Fruit fly (Drosophila melanogaster) whole organism, adult: Measurements from ENCODE around the gene tj.
A peak's percentile ranks its signal among the peaks of the same experiment; 100 is the strongest.

Source experiments
- CG11617 ChIP-seq: fragments of 200-800 bp; sonication (Bioruptor generic); optimal IDR thresholded peaks from 2 replicates; lab custom pipeline; 2017; ENCODE audit warnings: mild to moderate bottlenecking, missing biosample characterization, missing genetic modification reagents, missing genetic modification characterization
- CG12768 ChIP-seq: fragments of 200-800 bp; sonication (Bioruptor generic); optimal IDR thresholded peaks from 2 replicates; lab custom pipeline; 2017; ENCODE audit warnings: missing biosample characterization, missing genetic modification characterization, mild to moderate bottlenecking, moderate library complexity, missing genetic modification reagents
- CG14711 ChIP-seq: fragments of 200-800 bp; sonication (Bioruptor generic); optimal IDR thresholded peaks from 2 replicates; lab custom pipeline; 2018; ENCODE audit warnings: missing biosample characterization, mild to moderate bottlenecking, missing genetic modification characterization, moderate library complexity
- CG1620 ChIP-seq: fragments of 200-800 bp; sonication (Bioruptor generic); optimal IDR thresholded peaks from 2 replicates; lab custom pipeline; 2016; ENCODE audit warnings: missing biosample characterization, missing genetic modification characterization
- CG33017 ChIP-seq: fragments of 200-800 bp; sonication (Bioruptor generic); optimal IDR thresholded peaks from 2 replicates; lab custom pipeline; 2018; ENCODE audit warnings: missing biosample characterization, mild to moderate bottlenecking, missing genetic modification characterization, moderate library complexity
- CG5204 ChIP-seq: fragments of 200-800 bp; sonication (Bioruptor generic); optimal IDR thresholded peaks from 2 replicates; lab custom pipeline; 2016; ENCODE audit warnings: missing biosample characterization, missing genetic modification characterization
- CG7045 ChIP-seq: fragments of 200-800 bp; sonication (Bioruptor generic); optimal IDR thresholded peaks from 2 replicates; lab custom pipeline; 2017; ENCODE audit warnings: missing biosample characterization, mild to moderate bottlenecking, missing genetic modification characterization
- CG7101 ChIP-seq: fragments of 200-800 bp; sonication (Bioruptor generic); optimal IDR thresholded peaks from 2 replicates; lab custom pipeline; 2018; ENCODE audit warnings: missing biosample characterization, mild to moderate bottlenecking, missing genetic modification characterization, moderate library complexity
- Clk ChIP-seq: fragments of 200-800 bp; sonication (Bioruptor generic); optimal IDR thresholded peaks from 2 replicates; lab custom pipeline; 2017; ENCODE audit warnings: missing biosample characterization, missing genetic modification characterization
- Crg-1 ChIP-seq: fragments of 200-800 bp; sonication (Bioruptor generic); optimal IDR thresholded peaks from 2 replicates; lab custom pipeline; 2016; ENCODE audit warnings: missing biosample characterization, missing genetic modification characterization
- Hr96 ChIP-seq: fragments of 200-800 bp; sonication (Bioruptor generic); optimal IDR thresholded peaks from 2 replicates; lab custom pipeline; 2016; ENCODE audit warnings: missing biosample characterization, missing genetic modification characterization
- Mnt ChIP-seq: fragments of 200-800 bp; sonication (Bioruptor generic); optimal IDR thresholded peaks from 2 replicates; lab custom pipeline; 2016; ENCODE audit warnings: missing biosample characterization, mild to moderate bottlenecking, missing genetic modification characterization
- bab1 ChIP-seq: fragments of 200-800 bp; sonication (Bioruptor generic); optimal IDR thresholded peaks from 3 replicates; lab custom pipeline; 2019; ENCODE audit warnings: missing biosample characterization, mild to moderate bottlenecking, missing genetic modification characterization, moderate library complexity
- cic ChIP-seq: fragments of 200-800 bp; sonication (Bioruptor generic); optimal IDR thresholded peaks from 2 replicates; lab custom pipeline; 2017; ENCODE audit warnings: missing biosample characterization, mild to moderate bottlenecking, missing genetic modification characterization, moderate library complexity
- cnc ChIP-seq, 2 experiments: fragments of >200 bp; optimal IDR thresholded peaks; 2 replicates each; lab custom pipeline; 2017
- kay ChIP-seq: fragments of 200-800 bp; sonication (Bioruptor generic); peaks from one replicate; lab custom pipeline; 2016; ENCODE audit warnings: missing biosample characterization, missing genetic modification characterization, borderline replicate concordance
- ovo ChIP-seq: fragments of 200-800 bp; sonication (Bioruptor generic); optimal IDR thresholded peaks from 2 replicates; lab custom pipeline; 2016; ENCODE audit warnings: missing biosample characterization, missing genetic modification characterization
- pad ChIP-seq: fragments of 200-800 bp; sonication (Bioruptor generic); optimal IDR thresholded peaks from 3 replicates; lab custom pipeline; 2017; ENCODE audit warnings: missing biosample characterization, missing genetic modification characterization, mild to moderate bottlenecking, moderate library complexity, missing genetic modification reagents
- tj ChIP-seq: fragments of 200-800 bp; sonication (Bioruptor generic); optimal IDR thresholded peaks from 3 replicates; lab custom pipeline; 2017; ENCODE audit warnings: missing biosample characterization, mild to moderate bottlenecking, missing genetic modification characterization, moderate library complexity
- toe ChIP-seq: fragments of 200-800 bp; sonication (Bioruptor generic); optimal IDR thresholded peaks from 2 replicates; lab custom pipeline; 2016; ENCODE audit warnings: missing biosample characterization, missing genetic modification characterization

The tj gene

dm6 chr2L:19463824-19464317 is at the start of gene tj:
tj (plus strand) TSS chr2L:19464267.
- peak; percentile 58 for TF ChIP-seq pad
- TF ChIP-seq CG14711 (tag; lab: Kevin White, UChicago), result no peak
- TF ChIP-seq tj (GFP tag; lab: Kevin White, UChicago), result peak; percentile 87

dm6 chr2L:19415133-19415532 is 48.9 kb upstream of the tj start:
- TF ChIP-seq tj (GFP tag; lab: Kevin White, UChicago), result no peak
- TF ChIP-seq pad, result no peak
- no peak for TF ChIP-seq CG33017 (tag; lab: Kevin White, UChicago)
- peak; percentile 62 for TF ChIP-seq kay (GFP tag; lab: Kevin White, UChicago)
- no peak for TF ChIP-seq CG14711 (tag; lab: Kevin White, UChicago)
- TF ChIP-seq CG7045 (GFP tag; lab: Kevin White, UChicago), result no peak
- no peak for TF ChIP-seq toe (GFP tag; lab: Kevin White, UChicago)

- TF ChIP-seq CG12768 (GFP tag; lab: Kevin White, UChicago), result peak; percentile 51
- TF ChIP-seq kay (GFP tag; lab: Kevin White, UChicago), result no peak
- no peak for TF ChIP-seq CG11617 (GFP tag; lab: Kevin White, UChicago)
- TF ChIP-seq cic (GFP tag; lab: Kevin White, UChicago), result no peak
- peak; percentile 53 for TF ChIP-seq CG7045 (GFP tag; lab: Kevin White, UChicago)
- TF ChIP-seq toe (GFP tag; lab: Kevin White, UChicago), result peak; percentile 17
- TF ChIP-seq CG7101 (tag; lab: Kevin White, UChicago), result peak; percentile 39
- peak; percentile 34 for TF ChIP-seq CG14711 (tag; lab: Kevin White, UChicago)
- peak; percentile 54 for TF ChIP-seq CG33017 (tag; lab: Kevin White, UChicago)
- no peak for TF ChIP-seq Hr96 (GFP tag; lab: Kevin White, UChicago)
- peak; percentile 51 for TF ChIP-seq CG5204 (GFP tag; lab: Kevin White, UChicago)
- no peak for TF ChIP-seq pad
- no peak for TF ChIP-seq tj (GFP tag; lab: Kevin White, UChicago)
- no peak for TF ChIP-seq Clk (GFP tag; lab: Kevin White, UChicago)
Observed at dm6 chr2L:19415859-19416258, 48.2 kb upstream of the tj start.

dm6 chr2L:19416602-19417497 is 47.2 kb upstream of the tj start, which contains the start of gene Lectin-galC1:
Lectin-galC1 (plus strand) TSS chr2L:19417447.
- TF ChIP-seq CG5204 (GFP tag; lab: Kevin White, UChicago), result peak; percentile 86
- TF ChIP-seq CG11617 (GFP tag; lab: Kevin White, UChicago), result peak; percentile 61
- peak; percentile 59 for TF ChIP-seq CG1620
- peak; percentile 62 for TF ChIP-seq kay (GFP tag; lab: Kevin White, UChicago)
- TF ChIP-seq bab1 (GFP tag; lab: Kevin White, UChicago), result no peak
- TF ChIP-seq toe (GFP tag; lab: Kevin White, UChicago), result peak; percentile 87
- TF ChIP-seq CG7101 (tag; lab: Kevin White, UChicago), result peak; percentile 68
- TF ChIP-seq tj (GFP tag; lab: Kevin White, UChicago), result peak; percentile 80
- no peak for TF ChIP-seq cnc (optimal IDR thresholded peaks at IDR 0.05; lab: Kevin White, UChicago)
- peak; percentile 65 for TF ChIP-seq cic (GFP tag; lab: Kevin White, UChicago)
- peak; percentile 84 for TF ChIP-seq CG7045 (GFP tag; lab: Kevin White, UChicago)
- TF ChIP-seq CG12768 (GFP tag; lab: Kevin White, UChicago), result peak; percentile 78
- TF ChIP-seq Hr96 (GFP tag; lab: Kevin White, UChicago), result peak; percentile 79
- peak; percentile 65 for TF ChIP-seq Crg-1
- no peak for TF ChIP-seq ovo (GFP tag; lab: Kevin White, UChicago)
- peak; percentile 54 for TF ChIP-seq pad
- peak; percentile 87 for TF ChIP-seq CG33017 (tag; lab: Kevin White, UChicago)
- TF ChIP-seq Clk (GFP tag; lab: Kevin White, UChicago), result peak; percentile 81
- peak; percentile 36 for TF ChIP-seq Mnt (GFP tag; lab: Kevin White, UChicago)
- peak; percentile 81 for TF ChIP-seq CG14711 (tag; lab: Kevin White, UChicago)

- TF ChIP-seq tj (GFP tag; lab: Kevin White, UChicago), result no peak
- no peak for TF ChIP-seq CG14711 (tag; lab: Kevin White, UChicago)
- no peak for TF ChIP-seq CG33017 (tag; lab: Kevin White, UChicago)
- TF ChIP-seq pad, result no peak
- no peak for TF ChIP-seq bab1 (GFP tag; lab: Kevin White, UChicago)
- no peak for TF ChIP-seq CG1620
Observed at dm6 chr2L:19418017-19418416, 46.0 kb upstream of the tj start, which contains the start of gene lectin-37Da. lectin-37Da (plus strand) TSS chr2L:19418317.

- TF ChIP-seq cic (GFP tag; lab: Kevin White, UChicago) (peak; percentile 53), CG33017 (tag; lab: Kevin White, UChicago) (peak; percentile 22), CG5204 (GFP tag; lab: Kevin White, UChicago) (no peak), Mnt (GFP tag; lab: Kevin White, UChicago) (peak; percentile 1), CG12768 (GFP tag; lab: Kevin White, UChicago) (peak; percentile 23)
Observed at dm6 chr2L:19418872-19419271, 45.2 kb upstream of the tj start, which contains the start of gene lectin-37Db. lectin-37Db (plus strand) TSS chr2L:19419075.
